Fruit fly (Drosophila melanogaster) Kc167 (cell line): ENCODE data around the gene Nse1.

ENCODE experiments used
- Myc ChIP-seq: fragments of >200 bp; optimal IDR thresholded peaks from 2 replicates; lab custom pipeline; 2017; ENCODE audit warnings: missing external identifiers
- Sin3A ChIP-seq: fragments of >200 bp; optimal IDR thresholded peaks from 2 replicates; lab custom pipeline; 2018; ENCODE audit warnings: missing external identifiers
- h ChIP-seq: fragments of >200 bp; optimal IDR thresholded peaks from 3 replicates; lab custom pipeline; 2018; ENCODE audit warnings: missing external identifiers
- insv ChIP-seq: fragments of >200 bp; optimal IDR thresholded peaks from 3 replicates; lab custom pipeline; 2018; ENCODE audit warnings: missing external identifiers
- psq ChIP-seq: fragments of >200 bp; optimal IDR thresholded peaks from 2 replicates; lab custom pipeline; 2017; ENCODE audit warnings: missing external identifiers
- ttk ChIP-seq: sonication (Bioruptor generic); optimal IDR thresholded peaks from 2 replicates; lab custom pipeline; 2017; ENCODE audit warnings: missing external identifiers

The Nse1 gene

dm6 chr2L:6701409-6702199 lies 24.2 kb upstream of the Nse1 start:
- TF ChIP-seq h (lab: Kevin White, UChicago) (no peak), Myc (lab: Kevin White, UChicago) (no peak), psq (lab: Kevin White, UChicago) (no peak), ttk (no peak), Sin3A (lab: Kevin White, UChicago) (no peak)

- TF ChIP-seq Sin3A (lab: Kevin White, UChicago) (no peak), Myc (lab: Kevin White, UChicago) (no peak), insv (lab: Kevin White, UChicago) (no peak), h (lab: Kevin White, UChicago) (no peak), ttk (no peak), psq (lab: Kevin White, UChicago) (no peak)
Observed at dm6 chr2L:6700742-6701141, 23.3 kb upstream of the Nse1 start.

dm6 chr2L:6698387-6698786 lies 21.0 kb upstream of the Nse1 start:
- TF ChIP-seq Myc (lab: Kevin White, UChicago) = no peak
- TF ChIP-seq ttk = no peak
- no peak for TF ChIP-seq Sin3A (lab: Kevin White, UChicago)
- TF ChIP-seq h (lab: Kevin White, UChicago) = no peak
- no peak for TF ChIP-seq insv (lab: Kevin White, UChicago)
- no peak for TF ChIP-seq psq (lab: Kevin White, UChicago)

- TF ChIP-seq Sin3A (lab: Kevin White, UChicago) (no peak), Myc (lab: Kevin White, UChicago) (no peak), ttk (no peak), psq (lab: Kevin White, UChicago) (no peak), insv (lab: Kevin White, UChicago) (no peak), h (lab: Kevin White, UChicago) (no peak)
Observed at dm6 chr2L:6696229-6696628, 18.8 kb upstream of the Nse1 start.

dm6 chr2L:6693794-6694254 lies 16.4 kb upstream of the Nse1 start:
- TF ChIP-seq Sin3A (lab: Kevin White, UChicago) (no peak), ttk (no peak), insv (lab: Kevin White, UChicago) (no peak), h (lab: Kevin White, UChicago) (no peak), Myc (lab: Kevin White, UChicago) (no peak), psq (lab: Kevin White, UChicago) (no peak)

- TF ChIP-seq insv (lab: Kevin White, UChicago) = no peak
- TF ChIP-seq h (lab: Kevin White, UChicago) = no peak
- no peak for TF ChIP-seq Myc (lab: Kevin White, UChicago)
- no peak for TF ChIP-seq psq (lab: Kevin White, UChicago)
- TF ChIP-seq Sin3A (lab: Kevin White, UChicago) = no peak
- no peak for TF ChIP-seq ttk
Observed at dm6 chr2L:6692048-6692447, 14.6 kb upstream of the Nse1 start.

dm6 chr2L:6686612-6687011 lies 9.2 kb upstream of the Nse1 start, which contains the start of gene CG11327:
Gene CG11327 (minus strand): TSS chr2L:6686712.
- no peak for TF ChIP-seq h (lab: Kevin White, UChicago)

dm6 chr2L:6683992-6684882 lies 6.8 kb upstream of the Nse1 start, which contains the start of gene Nhe3:
Gene Nhe3 (minus strand): TSS chr2L:6684364.
- TF ChIP-seq Myc (lab: Kevin White, UChicago) (no peak), Sin3A (lab: Kevin White, UChicago) (no peak), ttk (no peak), h (lab: Kevin White, UChicago) (no peak), psq (lab: Kevin White, UChicago) (no peak)

- TF ChIP-seq psq (lab: Kevin White, UChicago) = no peak
- no peak for TF ChIP-seq Myc (lab: Kevin White, UChicago)
- no peak for TF ChIP-seq insv (lab: Kevin White, UChicago)
- TF ChIP-seq h (lab: Kevin White, UChicago) = no peak
- no peak for TF ChIP-seq Sin3A (lab: Kevin White, UChicago)
- no peak for TF ChIP-seq ttk
Observed at dm6 chr2L:6682909-6683308, 5.5 kb upstream of the Nse1 start.

dm6 chr2L:6676535-6676934 lies 890 bp downstream of the Nse1 start, which contains the start of gene cort:
Gene cort (minus strand): TSS chr2L:6676635.
- TF ChIP-seq ttk (no peak), Sin3A (lab: Kevin White, UChicago) (no peak), insv (lab: Kevin White, UChicago) (no peak), h (lab: Kevin White, UChicago) (no peak), Myc (lab: Kevin White, UChicago) (no peak), psq (lab: Kevin White, UChicago) (no peak)

dm6 chr2L:6673211-6674012 lies 4.0 kb downstream of the Nse1 start, which contains the start of gene Spn27A:
Gene Spn27A (minus strand): TSS chr2L:6673347.
- TF ChIP-seq psq (lab: Kevin White, UChicago) (no peak), Sin3A (lab: Kevin White, UChicago) (no peak), insv (lab: Kevin White, UChicago) (no peak), h (lab: Kevin White, UChicago) (no peak), Myc (lab: Kevin White, UChicago) (no peak), ttk (no peak)
